Worm (Caenorhabditis elegans): Measurements from ENCODE around the gene clec-262.

ce11 chrV:20266992-20267391 lies 44.6 kb upstream of the clec-262 start, which contains the start of gene mdt-17:
- TF ChIP-seq sdz-38 (tag; optimal IDR thresholded peaks at IDR 0.05) = no peak
- no peak for TF ChIP-seq C06A6.2 (GFP tag; conservative IDR thresholded peaks at IDR 0.05)
- no peak for TF ChIP-seq ceh-27 (GFP tag; optimal IDR thresholded peaks at IDR 0.05)
- TF ChIP-seq F57A8.1 (GFP tag; optimal IDR thresholded peaks at IDR 0.05) = no peak
- TF ChIP-seq nhr-90 (tag; optimal IDR thresholded peaks at IDR 0.05) = no peak
- TF ChIP-seq mes-4 (tag; optimal IDR thresholded peaks at IDR 0.05) = no peak
- TF ChIP-seq nhr-27 (tag; optimal IDR thresholded peaks at IDR 0.05) = no peak
- TF ChIP-seq ztf-25 (GFP tag; IDR thresholded peaks at IDR 0.05) = 0 out of 2 replicates have a peak, but pooled peaks have one; percentile 44
- no peak for TF ChIP-seq unc-62 (GFP tag; optimal IDR thresholded peaks at IDR 0.05)
- 0 out of 2 replicates have a peak, but pooled peaks have one; percentile 36 for TF ChIP-seq C17E4.6 (GFP tag; IDR thresholded peaks at IDR 0.05)
- TF ChIP-seq ama-1 (optimal IDR thresholded peaks at IDR 0.05) = no peak
- TF ChIP-seq ama-1 (GFP tag; optimal IDR thresholded peaks at IDR 0.05) = no peak
- no peak for TF ChIP-seq egl-18 (GFP tag; IDR thresholded peaks at IDR 0.05)
- TF ChIP-seq nfya-2 (GFP tag; IDR thresholded peaks at IDR 0.05) = 0 out of 2 replicates have a peak, but pooled peaks have one; percentile 8
- TF ChIP-seq ztf-28 (GFP tag; IDR thresholded peaks at IDR 0.05) = no peak
